Worm (Caenorhabditis elegans): ENCODE data around the gene amdh-1.

DNA sequence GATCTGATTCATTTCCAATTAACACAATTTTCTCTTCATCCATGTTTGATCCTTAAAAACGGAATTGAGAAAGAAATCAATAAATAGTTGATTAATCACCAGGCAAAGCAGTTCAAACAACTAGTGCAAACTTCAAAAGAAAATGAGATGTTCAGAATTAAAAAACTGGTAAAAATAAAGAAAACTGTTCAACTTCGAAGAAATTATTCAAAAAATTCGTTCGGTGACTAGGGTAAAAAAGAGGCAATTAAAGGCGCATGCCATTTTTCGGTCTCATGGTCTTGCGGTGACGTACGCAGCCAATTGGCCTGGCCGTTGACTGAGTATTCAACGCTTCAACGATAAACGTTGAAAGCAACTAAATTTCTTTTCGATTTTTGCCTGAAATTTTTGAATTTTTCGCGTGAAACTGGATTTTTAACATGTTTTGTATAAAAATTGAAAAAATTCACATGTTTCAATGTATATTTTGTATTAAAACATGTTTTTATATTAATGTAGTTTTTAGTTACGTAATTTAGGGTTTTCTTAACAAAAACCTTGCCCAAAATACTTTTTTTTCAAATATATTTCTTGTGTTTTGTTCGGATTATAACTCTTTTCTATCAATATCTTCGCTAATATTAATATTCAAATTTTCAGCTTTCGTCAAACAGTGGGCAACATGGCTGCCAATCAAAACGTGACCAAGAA lies 45.3 kb upstream of the amdh-1 start, which contains the start of the genes sna-3 and rps-3:
- TF ChIP-seq lsy-2 (tag; optimal IDR thresholded peaks at IDR 0.05) = peak; percentile 68 to 92
- TF ChIP-seq aly-2 (tag; optimal IDR thresholded peaks at IDR 0.05) = no peak
- TF ChIP-seq nhr-23 (tag; optimal IDR thresholded peaks at IDR 0.05) = no peak
- peak; percentile 93 for TF ChIP-seq unc-55 (GFP tag; optimal IDR thresholded peaks at IDR 0.05)
- no peak for TF ChIP-seq elt-1 (tag; optimal IDR thresholded peaks at IDR 0.05)
